Worm (Caenorhabditis elegans) whole organism, midembryonic: ENCODE measurements around the gene Y46G5A.28.

Experiments
- T22C8.4 ChIP-seq: fragments of 200-800 bp; sonication (Bioruptor generic); IDR thresholded peaks from 2 replicates; pipeline ENCODE4 v1.3.6; 2022; ENCODE audit warnings: missing genetic modification characterization, missing compliant biosample characterization
- cog-1 ChIP-seq: sonication (generic microtip); optimal IDR thresholded peaks from 2 replicates; lab custom pipeline; 2016; ENCODE audit warnings: missing genetic modification characterization, missing compliant biosample characterization
- flt-1 ChIP-seq: fragments of 200-800 bp; sonication (Bioruptor generic); IDR thresholded peaks from 2 replicates; pipeline ENCODE4 v1.3.6; 2022; ENCODE audit warnings: missing genetic modification characterization, missing compliant biosample characterization
- klf-2 ChIP-seq: fragments of 200-800 bp; sonication (Bioruptor generic); conservative IDR thresholded peaks from 2 replicates; pipeline ENCODE4 v1.3.6; 2022; ENCODE audit warnings: missing genetic modification reagents, missing genetic modification characterization, missing compliant biosample characterization
- ref-1 ChIP-seq: fragments of 200-800 bp; sonication (Bioruptor generic); conservative IDR thresholded peaks from 2 replicates; pipeline ENCODE4 v1.3.6; 2022; ENCODE audit warnings: missing genetic modification reagents, missing genetic modification characterization, missing compliant biosample characterization
- tab-1 ChIP-seq: fragments of 200-800 bp; sonication (Bioruptor generic); IDR thresholded peaks from 2 replicates; pipeline ENCODE4 v1.3.6; 2022; ENCODE audit warnings: missing genetic modification characterization, missing compliant biosample characterization
- ztf-23 ChIP-seq: fragments of 200-800 bp; sonication (Bioruptor generic); IDR thresholded peaks from 2 replicates; pipeline ENCODE4 v1.3.6; 2022; ENCODE audit warnings: missing genetic modification reagents, missing genetic modification characterization, missing compliant biosample characterization

ce11 chrII:12895078-12895670 is 44.9 kb downstream of the Y46G5A.28 start, which contains the start of the genes clec-62 and clec-63:
- TF ChIP-seq tab-1 (GFP tag; lab: Robert Waterston, UW) = no peak
- TF ChIP-seq flt-1 (GFP tag; lab: Robert Waterston, UW) = no peak
- TF ChIP-seq ztf-23 (GFP tag; lab: Robert Waterston, UW) = no peak
- TF ChIP-seq cog-1 (tag; lab: Kevin White, UChicago) = no peak
- TF ChIP-seq klf-2 (GFP tag; lab: Robert Waterston, UW) = no peak
- no peak for TF ChIP-seq T22C8.4 (GFP tag; lab: Robert Waterston, UW)
- TF ChIP-seq ref-1 (GFP tag; lab: Robert Waterston, UW) = no peak
